Worm (Caenorhabditis elegans) whole organism, young adult: ENCODE data around the gene nsph-3.1.

Experiments used
- B0019.2 ChIP-seq: fragments of 200-800 bp; sonication (Bioruptor generic); conservative IDR thresholded peaks from 2 replicates; pipeline ENCODE4 v1.3.6; 2022; ENCODE audit warnings: missing genetic modification reagents, missing genetic modification characterization, missing compliant biosample characterization
- B0035.1 ChIP-seq: sonication (generic microtip); optimal IDR thresholded peaks from 2 replicates; lab custom pipeline; 2016; ENCODE audit warnings: missing genetic modification characterization, mild to moderate bottlenecking, missing compliant biosample characterization, missing genotype, missing genetic modification reagents
- F22D6.2 ChIP-seq: sonication (generic microtip); optimal IDR thresholded peaks from 2 replicates; lab custom pipeline; 2016; ENCODE audit warnings: mild to moderate bottlenecking, missing genetic modification characterization, missing compliant biosample characterization
- F39B2.1 ChIP-seq: fragments of 200-800 bp; sonication (Bioruptor generic); IDR thresholded peaks from 2 replicates; pipeline ENCODE4 v1.3.6; 2022; ENCODE audit warnings: missing genetic modification reagents, missing genetic modification characterization, missing compliant biosample characterization
- F55B11.4 ChIP-seq: sonication (generic microtip); optimal IDR thresholded peaks from 2 replicates; lab custom pipeline; 2016; ENCODE audit warnings: missing compliant biosample characterization, missing genetic modification characterization, borderline replicate concordance; ENCODE audit not compliant: insufficient read depth
- F57A8.1 ChIP-seq: fragments of 200-800 bp; sonication (Bioruptor generic); optimal IDR thresholded peaks from 2 replicates; lab custom pipeline; 2018; ENCODE audit warnings: mild to moderate bottlenecking, missing genetic modification characterization, moderate library complexity, missing compliant biosample characterization
- F57C9.4 ChIP-seq: sonication (generic microtip); optimal IDR thresholded peaks from 2 replicates; lab custom pipeline; 2017; ENCODE audit warnings: mild to moderate bottlenecking, missing genetic modification characterization, missing compliant biosample characterization
- T26A5.8 ChIP-seq: sonication (generic microtip); optimal IDR thresholded peaks from 2 replicates; lab custom pipeline; 2016; ENCODE audit warnings: missing genetic modification characterization, missing compliant biosample characterization
- Y67H2A.10 ChIP-seq: fragments of 200-800 bp; sonication (Bioruptor generic); conservative IDR thresholded peaks from 2 replicates; pipeline ENCODE4 v1.3.6; 2022; ENCODE audit warnings: missing genetic modification reagents, missing genetic modification characterization, missing compliant biosample characterization
- Y79H2A.3 ChIP-seq: fragments of 200-800 bp; sonication (Bioruptor generic); conservative IDR thresholded peaks from 2 replicates; pipeline ENCODE4 v1.3.6; 2022; ENCODE audit warnings: missing genetic modification reagents, missing genetic modification characterization, missing compliant biosample characterization
- ZK185.1 ChIP-seq: sonication (generic microtip); optimal IDR thresholded peaks from 2 replicates; lab custom pipeline; 2016; ENCODE audit warnings: mild to moderate bottlenecking, missing genetic modification characterization, missing compliant biosample characterization; ENCODE audit not compliant: poor library complexity, severe bottlenecking
- akir-1 ChIP-seq: fragments of 200-800 bp; sonication (Bioruptor generic); optimal IDR thresholded peaks from 2 replicates; lab custom pipeline; 2018; ENCODE audit warnings: mild to moderate bottlenecking, missing genetic modification characterization, moderate library complexity, missing compliant biosample characterization
- ama-1 ChIP-seq, 3 experiments: fragments of 150-350 bp in 1 of 3; sonication (generic microtip) in 2 of 3; optimal IDR thresholded peaks; 2 replicates each; lab custom pipeline; 2014 to 2018; ENCODE audit warnings: missing biosample characterization in 2 of 3, missing genetic modification characterization in 2 of 3, missing genetic modification reagents in 2 of 3
- aptf-3 ChIP-seq: fragments of 200-800 bp; sonication (Bioruptor generic); IDR thresholded peaks from 2 replicates; pipeline ENCODE4 v1.3.6; 2022; ENCODE audit warnings: missing genetic modification characterization, missing compliant biosample characterization
- athp-1 ChIP-seq: sonication (generic microtip); optimal IDR thresholded peaks from 2 replicates; lab custom pipeline; 2017; ENCODE audit warnings: mild to moderate bottlenecking, missing genetic modification characterization, missing compliant biosample characterization
- attf-5 ChIP-seq: fragments of 200-800 bp; sonication (Bioruptor generic); optimal IDR thresholded peaks from 2 replicates; lab custom pipeline; 2018; ENCODE audit warnings: mild to moderate bottlenecking, missing genetic modification characterization, missing compliant biosample characterization
- ceh-100 ChIP-seq: fragments of 200-800 bp; sonication (Bioruptor generic); IDR thresholded peaks from 2 replicates; pipeline ENCODE4 v1.3.6; 2022; ENCODE audit warnings: missing genetic modification reagents, missing genetic modification characterization, missing compliant biosample characterization
- chd-7 ChIP-seq: sonication (generic microtip); optimal IDR thresholded peaks from 2 replicates; lab custom pipeline; 2016; ENCODE audit warnings: mild to moderate bottlenecking, missing genetic modification characterization, moderate library complexity, missing compliant biosample characterization
- dpff-1 ChIP-seq: sonication (generic microtip); optimal IDR thresholded peaks from 2 replicates; lab custom pipeline; 2017; ENCODE audit warnings: mild to moderate bottlenecking, missing genetic modification characterization, missing compliant biosample characterization
- egl-18 ChIP-seq: fragments of 200-800 bp; sonication (Bioruptor generic); IDR thresholded peaks from 2 replicates; pipeline ENCODE4 v1.3.6; 2022; ENCODE audit warnings: missing genetic modification reagents, missing genetic modification characterization, missing compliant biosample characterization
- ekl-4 ChIP-seq: fragments of 200-800 bp; sonication (Bioruptor generic); IDR thresholded peaks from 2 replicates; pipeline ENCODE4 v1.3.6; 2022; ENCODE audit warnings: missing genetic modification reagents, missing genetic modification characterization, missing compliant biosample characterization
- ets-4 ChIP-seq: fragments of 200-800 bp; sonication (Bioruptor generic); optimal IDR thresholded peaks from 2 replicates; lab custom pipeline; 2018; ENCODE audit warnings: mild to moderate bottlenecking, missing genetic modification characterization, missing compliant biosample characterization
- him-1 ChIP-seq: sonication (generic microtip); optimal IDR thresholded peaks from 2 replicates; lab custom pipeline; 2016; ENCODE audit warnings: missing genotype, missing genetic modification reagents, missing genetic modification characterization, missing compliant biosample characterization
- hlh-12 ChIP-seq: sonication (generic microtip); optimal IDR thresholded peaks from 2 replicates; lab custom pipeline; 2016; ENCODE audit warnings: missing genetic modification characterization, missing compliant biosample characterization
- hmg-1.2 ChIP-seq: fragments of 200-800 bp; sonication (Bioruptor generic); IDR thresholded peaks from 2 replicates; pipeline ENCODE4 v1.3.6; 2022; ENCODE audit warnings: missing genetic modification reagents, missing genetic modification characterization, missing compliant biosample characterization
- hmg-20 ChIP-seq: fragments of 200-800 bp; sonication (Bioruptor generic); IDR thresholded peaks from 2 replicates; pipeline ENCODE4 v1.3.6; 2022; ENCODE audit warnings: missing genetic modification reagents, missing genetic modification characterization, missing compliant biosample characterization
- hsf-1 ChIP-seq: fragments of 200-800 bp; sonication (Bioruptor generic); IDR thresholded peaks from 2 replicates; pipeline ENCODE4 v1.3.6; 2022; ENCODE audit warnings: missing genetic modification reagents, missing genetic modification characterization, missing compliant biosample characterization
- lag-1 ChIP-seq: fragments of 200-800 bp; sonication (Bioruptor generic); IDR thresholded peaks from 2 replicates; pipeline ENCODE4 v1.3.6; 2022; ENCODE audit warnings: missing genetic modification reagents, missing genetic modification characterization, missing compliant biosample characterization
- let-526 ChIP-seq: fragments of 200-800 bp; sonication (Bioruptor generic); IDR thresholded peaks from 2 replicates; pipeline ENCODE4 v1.3.6; 2022; ENCODE audit warnings: missing genetic modification reagents, missing genetic modification characterization, missing compliant biosample characterization
- lir-1 ChIP-seq: fragments of 200-800 bp; sonication (Bioruptor generic); conservative IDR thresholded peaks from 2 replicates; pipeline ENCODE4 v1.3.6; 2022; ENCODE audit warnings: missing genetic modification reagents, missing genetic modification characterization, missing compliant biosample characterization
- lsl-1 ChIP-seq: fragments of 200-800 bp; sonication (Bioruptor generic); optimal IDR thresholded peaks from 2 replicates; lab custom pipeline; 2018; ENCODE audit warnings: mild to moderate bottlenecking, missing genetic modification characterization, moderate library complexity, missing compliant biosample characterization
- madf-10 ChIP-seq: sonication (generic microtip); optimal IDR thresholded peaks from 2 replicates; lab custom pipeline; 2016; ENCODE audit warnings: mild to moderate bottlenecking, missing genetic modification characterization, missing compliant biosample characterization
- madf-6 ChIP-seq: fragments of 200-800 bp; sonication (Bioruptor generic); IDR thresholded peaks from 2 replicates; pipeline ENCODE4 v1.3.6; 2022; ENCODE audit warnings: missing genetic modification reagents, missing genetic modification characterization, missing compliant biosample characterization
- madf-8 ChIP-seq: fragments of 200-800 bp; sonication (Bioruptor generic); conservative IDR thresholded peaks from 2 replicates; pipeline ENCODE4 v1.3.6; 2022; ENCODE audit warnings: missing genetic modification reagents, missing genetic modification characterization, missing compliant biosample characterization
- mes-4 ChIP-seq: sonication (generic microtip); optimal IDR thresholded peaks from 2 replicates; lab custom pipeline; 2016; ENCODE audit warnings: missing genotype, missing genetic modification characterization, missing compliant biosample characterization
- nfya-1 ChIP-seq: sonication (generic microtip); optimal IDR thresholded peaks from 2 replicates; lab custom pipeline; 2017; ENCODE audit warnings: antibody characterized with exemption, missing compliant biosample characterization, missing genetic modification characterization, borderline replicate concordance; ENCODE audit not compliant: insufficient read depth
- nfyb-1 ChIP-seq: fragments of 200-800 bp; sonication (Bioruptor generic); IDR thresholded peaks from 2 replicates; pipeline ENCODE4 v1.3.6; 2022; ENCODE audit warnings: missing genetic modification reagents, missing genetic modification characterization, missing compliant biosample characterization
- nhr-120 ChIP-seq: fragments of 200-800 bp; sonication (Bioruptor generic); IDR thresholded peaks from 2 replicates; pipeline ENCODE4 v1.3.6; 2022; ENCODE audit warnings: missing genetic modification characterization, missing compliant biosample characterization
- nhr-179 ChIP-seq: sonication (generic microtip); optimal IDR thresholded peaks from 2 replicates; lab custom pipeline; 2016; ENCODE audit warnings: mild to moderate bottlenecking, missing genetic modification characterization, missing compliant biosample characterization
- nhr-27 ChIP-seq: fragments of 200-800 bp; sonication (Bioruptor generic); optimal IDR thresholded peaks from 2 replicates; lab custom pipeline; 2018; ENCODE audit warnings: mild to moderate bottlenecking, missing genetic modification characterization, moderate library complexity, missing compliant biosample characterization
- nhr-80 ChIP-seq: sonication (generic microtip); optimal IDR thresholded peaks from 2 replicates; lab custom pipeline; 2016; ENCODE audit warnings: missing genetic modification characterization, missing compliant biosample characterization
- nhr-90 ChIP-seq: sonication (generic microtip); optimal IDR thresholded peaks from 2 replicates; lab custom pipeline; 2016; ENCODE audit warnings: missing genotype, mild to moderate bottlenecking, missing genetic modification characterization, missing compliant biosample characterization
- sdz-38 ChIP-seq: sonication (generic microtip); optimal IDR thresholded peaks from 2 replicates; lab custom pipeline; 2016; ENCODE audit warnings: missing genotype, missing genetic modification characterization, missing compliant biosample characterization
- snpc-3.4 ChIP-seq: sonication (generic microtip); optimal IDR thresholded peaks from 2 replicates; lab custom pipeline; 2017; ENCODE audit warnings: missing genetic modification characterization, mild to moderate bottlenecking, missing compliant biosample characterization, antibody characterized with exemption, moderate library complexity, missing genotype, missing genetic modification reagents
- sptf-2 ChIP-seq: fragments of 200-800 bp; sonication (Bioruptor generic); optimal IDR thresholded peaks from 2 replicates; lab custom pipeline; 2018; ENCODE audit warnings: mild to moderate bottlenecking, missing genetic modification characterization, missing compliant biosample characterization
- xnd-1 ChIP-seq: sonication (generic microtip); optimal IDR thresholded peaks from 2 replicates; lab custom pipeline; 2016; ENCODE audit warnings: missing genotype, missing genetic modification reagents, missing genetic modification characterization, missing compliant biosample characterization
- ztf-25 ChIP-seq: fragments of 200-800 bp; sonication (Bioruptor generic); IDR thresholded peaks from 2 replicates; pipeline ENCODE4 v1.3.6; 2022; ENCODE audit warnings: missing genetic modification reagents, missing genetic modification characterization, missing compliant biosample characterization

The nsph-3.1 gene

ce11 chrIV:10919770-10920169, 29.8 kb upstream of the nsph-3.1 start, which contains the start of gene rbr-2 (continued):
- TF ChIP-seq akir-1 (GFP tag; lab: Kevin White, UChicago) (no peak), ceh-100 (GFP tag; lab: Robert Waterston, UW) (no peak), B0019.2 (GFP tag; lab: Robert Waterston, UW) (no peak)

ce11 chrIV:10933062-10933552, 16.5 kb upstream of the nsph-3.1 start, which contains the start of the genes dnc-1 and lsm-7:
Gene dnc-1 (minus strand): TSS chrIV:10933203.
Gene lsm-7 (plus strand): TSS chrIV:10933502.
- TF ChIP-seq lsl-1 (GFP tag; lab: Kevin White, UChicago), result peak; percentile 51
- TF ChIP-seq ets-4 (GFP tag; lab: Kevin White, UChicago), result no peak
- no peak for TF ChIP-seq ceh-100 (GFP tag; lab: Robert Waterston, UW)
- no peak for TF ChIP-seq nhr-90
- TF ChIP-seq sptf-2, result no peak
- no peak for TF ChIP-seq ama-1 (optimal IDR thresholded peaks at IDR 0.05; lab: Kevin White, UChicago)
- peak in 1 of 2 experiments; percentile 22 for TF ChIP-seq ama-1 (GFP tag; optimal IDR thresholded peaks at IDR 0.05; lab: Kevin White, UChicago)
- TF ChIP-seq ekl-4 (GFP tag; lab: Robert Waterston, UW), result 0 out of 2 replicates have a peak, but pooled peaks have one; percentile 13
- TF ChIP-seq egl-18 (GFP tag; lab: Robert Waterston, UW), result no peak
- no peak for TF ChIP-seq dpff-1
- no peak for TF ChIP-seq chd-7 (tag; lab: Kevin White, UChicago)
- TF ChIP-seq nhr-120, result no peak
- TF ChIP-seq him-1, result no peak
- 0 out of 2 replicates have a peak, but pooled peaks have one; percentile 34 for TF ChIP-seq Y67H2A.10 (GFP tag; lab: Robert Waterston, UW)
- TF ChIP-seq Y79H2A.3, result no peak
- TF ChIP-seq F55B11.4 (tag; lab: Kevin White, UChicago), result no peak
- no peak for TF ChIP-seq madf-8
- TF ChIP-seq ztf-25, result no peak
- TF ChIP-seq nhr-179 (tag; lab: Kevin White, UChicago), result no peak
- TF ChIP-seq nhr-27 (tag; lab: Kevin White, UChicago), result no peak
- TF ChIP-seq hlh-12, result no peak
- peak; percentile 5 for TF ChIP-seq madf-10
- peak; percentile 53 for TF ChIP-seq ZK185.1 (tag; lab: Kevin White, UChicago)
- TF ChIP-seq xnd-1 (tag; lab: Kevin White, UChicago), result no peak
- TF ChIP-seq aptf-3 (GFP tag; lab: Robert Waterston, UW), result no peak
- no peak for TF ChIP-seq F22D6.2
- TF ChIP-seq hmg-20, result no peak
- no peak for TF ChIP-seq F57A8.1 (GFP tag; lab: Kevin White, UChicago)
- no peak for TF ChIP-seq snpc-3.4 (tag; lab: Kevin White, UChicago)
- peak; percentile 64; the same call in 1 of the 2 replicates for TF ChIP-seq madf-6 (GFP tag; lab: Robert Waterston, UW)
- TF ChIP-seq nhr-80 (tag; lab: Kevin White, UChicago), result peak; percentile 67
- no peak for TF ChIP-seq lir-1 (GFP tag; lab: Robert Waterston, UW)
- TF ChIP-seq T26A5.8 (tag; lab: Kevin White, UChicago), result no peak
- no peak for TF ChIP-seq mes-4 (tag; lab: Kevin White, UChicago)
- TF ChIP-seq F57C9.4 (tag; lab: Kevin White, UChicago), result no peak
- TF ChIP-seq nfyb-1 (GFP tag; lab: Robert Waterston, UW), result peak; percentile 56
- no peak for TF ChIP-seq lag-1 (GFP tag; lab: Robert Waterston, UW)
- no peak for TF ChIP-seq let-526 (GFP tag; lab: Robert Waterston, UW)
- TF ChIP-seq attf-5 (GFP tag; lab: Kevin White, UChicago), result peak; percentile 96
- TF ChIP-seq hmg-1.2, result no peak
- peak; percentile 18 for TF ChIP-seq athp-1 (tag; lab: Kevin White, UChicago)
- no peak for TF ChIP-seq nfya-1
- no peak for TF ChIP-seq B0035.1 (tag; lab: Kevin White, UChicago)
- no peak for TF ChIP-seq F39B2.1
- no peak for TF ChIP-seq sdz-38 (tag; lab: Kevin White, UChicago)
- TF ChIP-seq hsf-1 (GFP tag; lab: Robert Waterston, UW), result no peak
